Worm (Caenorhabditis elegans) whole organism, mixed stage, embryonic: ENCODE data around the gene C17H11.4.

Experiments used
- ceh-83 ChIP-seq: fragments of 200-800 bp; sonication (Bioruptor generic); optimal IDR thresholded peaks from 2 replicates; lab custom pipeline; 2018; ENCODE audit warnings: mild to moderate bottlenecking, missing genetic modification characterization, missing compliant biosample characterization
- nhr-237 ChIP-seq: fragments of 150-350 bp; optimal IDR thresholded peaks from 2 replicates; lab custom pipeline; 2014; ENCODE audit warnings: missing biosample characterization, missing genetic modification characterization
- pha-4 ChIP-seq: fragments of 150-350 bp; optimal IDR thresholded peaks from 2 replicates; lab custom pipeline; 2018; ENCODE audit warnings: missing biosample characterization, missing genetic modification reagents, missing genetic modification characterization
- snpc-4 ChIP-seq: fragments of 150-350 bp; optimal IDR thresholded peaks from 2 replicates; lab custom pipeline; 2014; ENCODE audit warnings: missing biosample characterization, missing genetic modification characterization
- tbx-8 ChIP-seq: fragments of 200-800 bp; sonication (Bioruptor generic); optimal IDR thresholded peaks from 2 replicates; lab custom pipeline; 2018; ENCODE audit warnings: mild to moderate bottlenecking, missing genetic modification characterization, moderate library complexity, missing compliant biosample characterization
- unc-39 ChIP-seq: fragments of 150-350 bp; optimal IDR thresholded peaks from 2 replicates; lab custom pipeline; 2014; ENCODE audit warnings: missing biosample characterization, missing genetic modification characterization
- unc-62 ChIP-seq: fragments of 150-350 bp; optimal IDR thresholded peaks from 2 replicates; lab custom pipeline; 2014; ENCODE audit warnings: missing biosample characterization, missing genetic modification reagents, missing genetic modification characterization

ce11 chrX:8151409-8151808 is 30.0 kb downstream of the C17H11.4 start:
- TF ChIP-seq unc-39 (tag; lab: Kevin White, UChicago): no peak
- TF ChIP-seq snpc-4 (tag; lab: Kevin White, UChicago): no peak
- TF ChIP-seq ceh-83: peak; percentile 56
- TF ChIP-seq pha-4 (tag; lab: Kevin White, UChicago): no peak
- no peak for TF ChIP-seq nhr-237 (tag; lab: Kevin White, UChicago)
- TF ChIP-seq tbx-8 (GFP tag; lab: Kevin White, UChicago): no peak
- no peak for TF ChIP-seq unc-62 (GFP tag; lab: Kevin White, UChicago)
